Fruit fly (Drosophila melanogaster): Measurements from ENCODE around the gene Qtzl.

Gene Qtzl

dm6 chr2L:12011682-12012655, 16.4 kb downstream of the Qtzl start (continued):
- TF ChIP-seq slbo (GFP tag; IDR thresholded peaks at IDR 0.05) = no peak
- peak; percentile 78 for TF ChIP-seq pb (GFP tag; optimal IDR thresholded peaks at IDR 0.05)
- TF ChIP-seq CG3847 (GFP tag; IDR thresholded peaks at IDR 0.05) = no peak
- TF ChIP-seq z (GFP tag; IDR thresholded peaks at IDR 0.05) = no peak
- TF ChIP-seq sqz (GFP tag; optimal IDR thresholded peaks at IDR 0.05) = peak; percentile 38
- no peak for TF ChIP-seq CG16813 (GFP tag; IDR thresholded peaks at IDR 0.05; ENCODE audit: partially characterized antibody)
- peak; percentile 13 for TF ChIP-seq CG14965 (GFP tag; optimal IDR thresholded peaks at IDR 0.05; ENCODE audit: borderline replicate concordance)
- peak; percentile 55 for TF ChIP-seq Fer3 (tag; optimal IDR thresholded peaks at IDR 0.05)
- no peak for TF ChIP-seq Lpt (GFP tag; optimal IDR thresholded peaks at IDR 0.05)
- TF ChIP-seq NFAT (GFP tag; IDR thresholded peaks at IDR 0.05) = no peak
- peak; percentile 29 for TF ChIP-seq BEAF-32 (GFP tag; optimal IDR thresholded peaks at IDR 0.05)
- peak; percentile 62 for TF ChIP-seq CG14710 (tag; optimal IDR thresholded peaks at IDR 0.05)
- peak; percentile 51 for TF ChIP-seq CG3407 (GFP tag; optimal IDR thresholded peaks at IDR 0.05)
- TF ChIP-seq croc (GFP tag; conservative IDR thresholded peaks at IDR 0.05) = no peak
- peak; percentile 57 for TF ChIP-seq CG8944 (GFP tag; optimal IDR thresholded peaks at IDR 0.05)
- no peak for TF ChIP-seq CG1024 (GFP tag; IDR thresholded peaks at IDR 0.05)
- no peak for TF ChIP-seq CG32772 (GFP tag; IDR thresholded peaks at IDR 0.05)
- no peak for TF ChIP-seq CG10147 (GFP tag; optimal IDR thresholded peaks at IDR 0.05)
- peak; percentile 73 for TF ChIP-seq CG3163 (GFP tag; optimal IDR thresholded peaks at IDR 0.05)
- TF ChIP-seq CG10979 (tag; optimal IDR thresholded peaks at IDR 0.05) = peak; percentile 65
- peak; percentile 25 for TF ChIP-seq twi (tag; optimal IDR thresholded peaks at IDR 0.05)
- peak; percentile 51 for TF ChIP-seq CG1792 (GFP tag; optimal IDR thresholded peaks at IDR 0.05)
- TF ChIP-seq maf-S (GFP tag; optimal IDR thresholded peaks at IDR 0.05) = peak; percentile 71
- no peak for TF ChIP-seq Rx (GFP tag; IDR thresholded peaks at IDR 0.05)
- TF ChIP-seq usp (GFP tag; optimal IDR thresholded peaks at IDR 0.05) = no peak
- peak; percentile 63 for TF ChIP-seq Bdp1 (GFP tag; optimal IDR thresholded peaks at IDR 0.05)
- TF ChIP-seq shn (GFP tag; optimal IDR thresholded peaks at IDR 0.05) = peak; percentile 87
- peak; percentile 68 for TF ChIP-seq CG16863 (GFP tag; optimal IDR thresholded peaks at IDR 0.05)
- peak; percentile 68 for TF ChIP-seq NK7.1 (GFP tag; optimal IDR thresholded peaks at IDR 0.05)
- TF ChIP-seq CG3065 (GFP tag; optimal IDR thresholded peaks at IDR 0.05) = peak; percentile 10
- TF ChIP-seq Vsx1 (GFP tag; optimal IDR thresholded peaks at IDR 0.05) = peak; percentile 51
- TF ChIP-seq fd102C (GFP tag; optimal IDR thresholded peaks at IDR 0.05) = peak; percentile 34
- peak; percentile 86 for TF ChIP-seq CG6765 (GFP tag; optimal IDR thresholded peaks at IDR 0.05)
- peak; percentile 28 for TF ChIP-seq CG2875 (GFP tag; optimal IDR thresholded peaks at IDR 0.05)
- peak; percentile 6 for TF ChIP-seq CG17912 (GFP tag; optimal IDR thresholded peaks at IDR 0.05)
- TF ChIP-seq CG6683 (GFP tag; optimal IDR thresholded peaks at IDR 0.05) = peak; percentile 45
- peak; percentile 0 for TF ChIP-seq ac (GFP tag; optimal IDR thresholded peaks at IDR 0.05)
- peak; percentile 57 for TF ChIP-seq Atf-2 (GFP tag; optimal IDR thresholded peaks at IDR 0.05)
- TF ChIP-seq H15 (GFP tag; IDR thresholded peaks at IDR 0.05) = no peak
- TF ChIP-seq Drgx (GFP tag; IDR thresholded peaks at IDR 0.05) = no peak
- no peak for TF ChIP-seq CG2129 (GFP tag; IDR thresholded peaks at IDR 0.05; ENCODE audit: partially characterized antibody)
- TF ChIP-seq tll (GFP tag; optimal IDR thresholded peaks at IDR 0.05) = peak in 1 of 2 experiments; percentile 98
- peak; percentile 55 for TF ChIP-seq CG10267 (tag; optimal IDR thresholded peaks at IDR 0.05)
- TF ChIP-seq Mrtf (GFP tag; IDR thresholded peaks at IDR 0.05) = no peak
- no peak for TF ChIP-seq Nf-YA (GFP tag; IDR thresholded peaks at IDR 0.05)
- TF ChIP-seq CG10366 (GFP tag; IDR thresholded peaks at IDR 0.05) = no peak
- peak; percentile 62 for TF ChIP-seq CG3281 (GFP tag; optimal IDR thresholded peaks at IDR 0.05)
- TF ChIP-seq TFAM (GFP tag; optimal IDR thresholded peaks at IDR 0.05) = no peak
- TF ChIP-seq CG9876 (GFP tag; optimal IDR thresholded peaks at IDR 0.05) = no peak

Data from whole organism, embryonic.